Fruit fly (Drosophila melanogaster) whole organism, embryonic: Measurements from ENCODE around the gene CG14269.
A peak's percentile ranks its signal among the peaks of the same experiment; 100 is the strongest.

Experiments
- C15 ChIP-seq: fragments of 200-800 bp; sonication (Bioruptor generic); IDR thresholded peaks from 3 replicates; pipeline ENCODE4 v1.3.6; 2022; ENCODE audit warnings: missing biosample characterization, missing genetic modification characterization
- CG10209 ChIP-seq: fragments of 200-800 bp; sonication (Bioruptor generic); optimal IDR thresholded peaks from 3 replicates; lab custom pipeline; 2017; ENCODE audit warnings: missing biosample characterization, mild to moderate bottlenecking, missing genetic modification characterization, missing genetic modification reagents
- CG10462 ChIP-seq: fragments of 200-800 bp; sonication (Bioruptor generic); optimal IDR thresholded peaks from 2 replicates; lab custom pipeline; 2016; ENCODE audit warnings: missing biosample characterization, missing genetic modification characterization
- CG11398 ChIP-seq: fragments of 200-800 bp; sonication (Bioruptor generic); optimal IDR thresholded peaks from 2 replicates; lab custom pipeline; 2016; ENCODE audit warnings: missing biosample characterization, missing genetic modification characterization
- CG11723 ChIP-seq: fragments of 200-800 bp; sonication (Bioruptor generic); optimal IDR thresholded peaks from 2 replicates; lab custom pipeline; 2017; ENCODE audit warnings: missing biosample characterization, mild to moderate bottlenecking, missing genetic modification characterization
- CG14014 ChIP-seq: fragments of 200-800 bp; sonication (Bioruptor generic); IDR thresholded peaks from 2 replicates; pipeline ENCODE4 v1.3.6; 2022; ENCODE audit warnings: missing biosample characterization, missing genetic modification characterization
- CG15479 ChIP-seq: fragments of 200-800 bp; sonication (Bioruptor generic); optimal IDR thresholded peaks from 3 replicates; lab custom pipeline; 2019; ENCODE audit warnings: missing biosample characterization, mild to moderate bottlenecking, missing genetic modification characterization, moderate library complexity
- CG17912 ChIP-seq: fragments of 200-800 bp; sonication (Bioruptor generic); optimal IDR thresholded peaks from 2 replicates; lab custom pipeline; 2018; ENCODE audit warnings: missing biosample characterization, mild to moderate bottlenecking, missing genetic modification characterization
- CG18764 ChIP-seq: fragments of 200-800 bp; sonication (Bioruptor generic); optimal IDR thresholded peaks from 3 replicates; lab custom pipeline; 2016; ENCODE audit warnings: missing biosample characterization, missing genetic modification characterization
- CG2202 ChIP-seq: fragments of 200-800 bp; sonication (Bioruptor generic); optimal IDR thresholded peaks from 2 replicates; lab custom pipeline; 2018; ENCODE audit warnings: missing biosample characterization, mild to moderate bottlenecking, missing genetic modification characterization
- CG2875 ChIP-seq: fragments of 200-800 bp; sonication (Bioruptor generic); optimal IDR thresholded peaks from 2 replicates; lab custom pipeline; 2017; ENCODE audit warnings: missing biosample characterization, mild to moderate bottlenecking, missing genetic modification characterization, missing genetic modification reagents
- CG32772 ChIP-seq: fragments of 200-800 bp; sonication (Bioruptor generic); IDR thresholded peaks from 2 replicates; pipeline ENCODE4 v1.3.6; 2022; ENCODE audit warnings: missing biosample characterization, missing genetic modification characterization
- CG3726 ChIP-seq: fragments of 200-800 bp; sonication (Bioruptor generic); IDR thresholded peaks from 3 replicates; pipeline ENCODE4, ENCODE4 v1.3.6; 2022; ENCODE audit warnings: missing biosample characterization, missing genetic modification characterization
- CG6254 ChIP-seq: fragments of 200-800 bp; sonication (Bioruptor generic); optimal IDR thresholded peaks from 3 replicates; lab custom pipeline; 2017; ENCODE audit warnings: mild to moderate bottlenecking, missing biosample characterization, missing genetic modification reagents, missing genetic modification characterization
- CG6654 ChIP-seq: fragments of 200-800 bp; sonication (Bioruptor generic); optimal IDR thresholded peaks from 2 replicates; lab custom pipeline; 2017; ENCODE audit warnings: missing biosample characterization, mild to moderate bottlenecking, missing genetic modification characterization
- CG7928 ChIP-seq: fragments of 200-800 bp; sonication (Bioruptor generic); optimal IDR thresholded peaks from 2 replicates; lab custom pipeline; 2017; ENCODE audit warnings: missing biosample characterization, mild to moderate bottlenecking, missing genetic modification characterization
- CG8290 ChIP-seq, 3 experiments: fragments of 200-800 bp; sonication (Bioruptor generic); optimal IDR thresholded peaks; 2 replicates each; lab custom pipeline; 2016 to 2019; ENCODE audit warnings: missing biosample characterization in 3 of 3, missing genetic modification characterization in 3 of 3, mild to moderate bottlenecking in 2 of 3, moderate library complexity in 1 of 3
- CG8765 ChIP-seq: fragments of 200-800 bp; sonication (Bioruptor generic); IDR thresholded peaks from 2 replicates; pipeline ENCODE4 v1.3.6; 2022; ENCODE audit warnings: missing biosample characterization, missing genetic modification characterization
- CG8924 ChIP-seq: fragments of 200-800 bp; optimal IDR thresholded peaks from 3 replicates; lab custom pipeline; 2019; ENCODE audit warnings: missing biosample characterization, mild to moderate bottlenecking, missing genetic modification characterization, moderate library complexity
- Dad ChIP-seq: fragments of 200-800 bp; sonication (Bioruptor generic); optimal IDR thresholded peaks from 3 replicates; lab custom pipeline; 2016; ENCODE audit warnings: missing biosample characterization, missing genetic modification characterization
- Doc2 ChIP-seq: fragments of 200-800 bp; sonication (Bioruptor generic); IDR thresholded peaks from 2 replicates; pipeline ENCODE4 v1.3.6; 2022; ENCODE audit warnings: missing biosample characterization, missing genetic modification characterization
- Dp ChIP-seq: fragments of 200-800 bp; sonication (Bioruptor generic); optimal IDR thresholded peaks from 2 replicates; lab custom pipeline; 2018; ENCODE audit warnings: missing biosample characterization, mild to moderate bottlenecking, missing genetic modification characterization, moderate library complexity
- E2f2 ChIP-seq: fragments of 200-800 bp; sonication (Bioruptor generic); IDR thresholded peaks from 2 replicates; pipeline ENCODE4 v1.3.6; 2022; ENCODE audit warnings: missing biosample characterization, missing genetic modification characterization
- Fer2 ChIP-seq: fragments of 200-800 bp; sonication (Bioruptor generic); optimal IDR thresholded peaks from 2 replicates; lab custom pipeline; 2018; ENCODE audit warnings: missing biosample characterization, mild to moderate bottlenecking, missing genetic modification characterization, moderate library complexity
- Hand ChIP-seq: fragments of 200-800 bp; sonication (Bioruptor generic); optimal IDR thresholded peaks from 2 replicates; lab custom pipeline; 2017; ENCODE audit warnings: mild to moderate bottlenecking, missing biosample characterization, missing genetic modification reagents, missing genetic modification characterization
- HmgZ ChIP-seq: fragments of 200-800 bp; sonication (Bioruptor generic); optimal IDR thresholded peaks from 2 replicates; lab custom pipeline; 2018; ENCODE audit warnings: missing biosample characterization, mild to moderate bottlenecking, missing genetic modification characterization
- NK7.1 ChIP-seq: fragments of 200-800 bp; sonication (Bioruptor generic); optimal IDR thresholded peaks from 3 replicates; lab custom pipeline; 2016; ENCODE audit warnings: missing biosample characterization, missing genetic modification characterization
- Nf-YA ChIP-seq: fragments of 200-800 bp; sonication (Bioruptor generic); IDR thresholded peaks from 2 replicates; pipeline ENCODE4 v1.3.6; 2022; ENCODE audit warnings: missing biosample characterization, missing genetic modification characterization
- Nf-YB ChIP-seq: fragments of 200-800 bp; sonication (Bioruptor generic); optimal IDR thresholded peaks from 3 replicates; lab custom pipeline; 2019; ENCODE audit warnings: missing biosample characterization, mild to moderate bottlenecking, missing genetic modification characterization, moderate library complexity
- Nf-YC ChIP-seq: fragments of 200-800 bp; optimal IDR thresholded peaks from 3 replicates; lab custom pipeline; 2019; ENCODE audit warnings: missing biosample characterization, mild to moderate bottlenecking, missing genetic modification characterization, moderate library complexity
- Oli ChIP-seq: fragments of 200-800 bp; sonication (Bioruptor generic); optimal IDR thresholded peaks from 2 replicates; lab custom pipeline; 2018; ENCODE audit warnings: missing biosample characterization, mild to moderate bottlenecking, missing genetic modification characterization, moderate library complexity
- Ptx1 ChIP-seq: fragments of 200-800 bp; sonication (Bioruptor generic); IDR thresholded peaks from 2 replicates; pipeline ENCODE4 v1.3.6; 2022; ENCODE audit warnings: missing biosample characterization, missing genetic modification characterization
- TFAM ChIP-seq: fragments of 200-800 bp; sonication (Bioruptor generic); optimal IDR thresholded peaks from 2 replicates; lab custom pipeline; 2017; ENCODE audit warnings: missing biosample characterization, missing genetic modification characterization, inconsistent platforms
- ara ChIP-seq: fragments of 200-800 bp; sonication (Bioruptor generic); IDR thresholded peaks from 2 replicates; pipeline ENCODE4 v1.3.6; 2022; ENCODE audit warnings: missing biosample characterization, missing genetic modification characterization
- az2 ChIP-seq: fragments of 200-800 bp; sonication (Bioruptor generic); optimal IDR thresholded peaks from 3 replicates; lab custom pipeline; 2016; ENCODE audit warnings: missing biosample characterization, missing genetic modification characterization
- bowl ChIP-seq: fragments of 200-800 bp; sonication (Bioruptor generic); IDR thresholded peaks from 2 replicates; pipeline ENCODE4 v1.3.6; 2022; ENCODE audit warnings: missing biosample characterization, missing genetic modification characterization
- dati ChIP-seq: fragments of 200-800 bp; sonication (Bioruptor generic); IDR thresholded peaks from 2 replicates; pipeline ENCODE4 v1.3.6; 2022; ENCODE audit warnings: missing biosample characterization, missing genetic modification characterization
- dmrt99B ChIP-seq: fragments of 200-800 bp; sonication (Bioruptor generic); optimal IDR thresholded peaks from 2 replicates; lab custom pipeline; 2018; ENCODE audit warnings: missing biosample characterization, mild to moderate bottlenecking, missing genetic modification characterization, moderate library complexity
- ems ChIP-seq: fragments of 200-800 bp; sonication (Bioruptor generic); optimal IDR thresholded peaks from 3 replicates; lab custom pipeline; 2016; ENCODE audit warnings: missing biosample characterization, missing genetic modification characterization
- fd3F ChIP-seq: fragments of 200-800 bp; sonication (Bioruptor generic); optimal IDR thresholded peaks from 2 replicates; lab custom pipeline; 2018; ENCODE audit warnings: missing biosample characterization, mild to moderate bottlenecking, missing genetic modification characterization, moderate library complexity
- fd64A ChIP-seq: fragments of 200-800 bp; sonication (Bioruptor generic); optimal IDR thresholded peaks from 3 replicates; lab custom pipeline; 2018; ENCODE audit warnings: missing biosample characterization, mild to moderate bottlenecking, missing genetic modification characterization
- mam ChIP-seq: fragments of 200-800 bp; sonication (Bioruptor generic); optimal IDR thresholded peaks from 3 replicates; lab custom pipeline; 2016; ENCODE audit warnings: missing biosample characterization, missing genetic modification characterization
- oc ChIP-seq: fragments of 200-800 bp; sonication (Bioruptor generic); optimal IDR thresholded peaks from 2 replicates; lab custom pipeline; 2018; ENCODE audit warnings: missing biosample characterization, mild to moderate bottlenecking, missing genetic modification characterization, moderate library complexity
- ranshi ChIP-seq: fragments of 200-800 bp; sonication (Bioruptor generic); IDR thresholded peaks from 2 replicates; pipeline ENCODE4 v1.3.6; 2022; ENCODE audit warnings: missing biosample characterization, missing genetic modification characterization
- run ChIP-seq: fragments of 200-800 bp; sonication (Bioruptor generic); optimal IDR thresholded peaks from 3 replicates; lab custom pipeline; 2018; ENCODE audit warnings: missing biosample characterization, mild to moderate bottlenecking, missing genetic modification characterization
- salm ChIP-seq: fragments of 200-800 bp; sonication (Bioruptor generic); optimal IDR thresholded peaks from 2 replicates; lab custom pipeline; 2018; ENCODE audit warnings: missing biosample characterization, mild to moderate bottlenecking, missing genetic modification characterization
- slbo ChIP-seq: fragments of 200-800 bp; sonication (Bioruptor generic); IDR thresholded peaks from 2 replicates; pipeline ENCODE4 v1.3.6; 2022; ENCODE audit warnings: missing biosample characterization, missing genetic modification characterization
- ssp ChIP-seq: fragments of 200-800 bp; sonication (Bioruptor generic); IDR thresholded peaks from 2 replicates; pipeline ENCODE4 v1.3.6; 2022; ENCODE audit warnings: missing biosample characterization, missing genetic modification characterization
- tap ChIP-seq: fragments of 200-800 bp; optimal IDR thresholded peaks from 3 replicates; lab custom pipeline; 2019; ENCODE audit warnings: missing biosample characterization, mild to moderate bottlenecking, missing genetic modification characterization, moderate library complexity
- tup ChIP-seq: fragments of 200-800 bp; sonication (Bioruptor generic); optimal IDR thresholded peaks from 2 replicates; lab custom pipeline; 2016; ENCODE audit warnings: missing biosample characterization, mild to moderate bottlenecking, missing genetic modification characterization, moderate library complexity
- zfh1 ChIP-seq: fragments of 200-800 bp; sonication (Bioruptor generic); IDR thresholded peaks from 3 replicates; pipeline ENCODE4 v1.3.6; 2022; ENCODE audit warnings: missing biosample characterization, missing genetic modification characterization

Gene CG14269

DNA sequence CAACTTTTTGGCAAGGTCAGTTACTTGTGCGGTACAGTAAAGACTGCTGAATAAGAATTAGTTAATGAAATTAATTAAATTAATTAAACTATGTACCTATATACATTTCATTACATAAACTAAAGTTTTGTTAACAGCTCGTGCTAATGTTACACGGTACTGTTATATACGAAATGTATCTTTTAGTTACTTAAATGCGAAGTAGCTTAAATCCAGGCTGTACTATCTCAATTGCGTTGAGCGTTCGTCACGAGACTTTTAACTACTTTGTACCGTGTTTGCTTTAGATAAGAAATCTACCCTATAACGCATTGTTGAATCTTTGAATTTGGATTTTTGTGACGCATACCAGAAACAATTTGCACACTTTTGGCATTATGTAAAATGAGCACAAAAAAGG, 36.3 kb downstream of the CG14269 start (continued):
- TF ChIP-seq Doc2 (no peak), tup (no peak), CG6254 (GFP tag; lab: Kevin White, UChicago) (no peak), CG8290 (GFP tag; optimal IDR thresholded peaks at IDR 0.05; lab: Kevin White, UChicago) (no peak), CG8290 (tag; optimal IDR thresholded peaks at IDR 0.05; lab: Kevin White, UChicago) (no peak), az2 (GFP tag; lab: Kevin White, UChicago) (no peak), slbo (GFP tag; lab: Robert Waterston, UW) (peak; percentile 69), C15 (no peak), CG10462 (GFP tag; lab: Kevin White, UChicago) (no peak), NK7.1 (GFP tag; lab: Kevin White, UChicago) (no peak), Hand (GFP tag; lab: Kevin White, UChicago) (no peak), CG18764 (no peak), Ptx1 (peak; percentile 35; the same call in 1 of the 2 replicates), Fer2 (tag; lab: Kevin White, UChicago) (peak; percentile 37), dati (GFP tag; lab: Robert Waterston, UW) (no peak), CG6654 (GFP tag; lab: Kevin White, UChicago) (no peak), Nf-YB (GFP tag; lab: Kevin White, UChicago) (no peak), CG8924 (tag; lab: Kevin White, UChicago) (no peak), CG10209 (peak; percentile 37), dmrt99B (tag; lab: Kevin White, UChicago) (peak; percentile 31), HmgZ (tag; lab: Kevin White, UChicago) (no peak), CG15479 (GFP tag; lab: Kevin White, UChicago) (no peak), CG7928 (GFP tag; lab: Kevin White, UChicago) (peak; percentile 16), bowl (GFP tag; lab: Robert Waterston, UW) (no peak), zfh1 (GFP tag; lab: Robert Waterston, UW) (no peak), CG3726 (GFP tag; lab: Robert Waterston, UW) (no peak), mam (GFP tag; lab: Kevin White, UChicago) (peak; percentile 44), Dad (GFP tag; lab: Kevin White, UChicago) (no peak), CG8765 (GFP tag; lab: Robert Waterston, UW) (no peak), salm (no peak), oc (no peak), CG2202 (no peak), CG11398 (GFP tag; lab: Kevin White, UChicago) (no peak), E2f2 (GFP tag; lab: Robert Waterston, UW) (0 out of 2 replicates have a peak, but pooled peaks have one; percentile 24), CG32772 (no peak), ssp (GFP tag; lab: Robert Waterston, UW) (no peak), TFAM (GFP tag; lab: Kevin White, UChicago) (no peak), Nf-YA (GFP tag; lab: Robert Waterston, UW) (no peak), fd3F (GFP tag; lab: Kevin White, UChicago) (peak; percentile 46), fd64A (GFP tag; lab: Kevin White, UChicago) (no peak), CG14014 (GFP tag; lab: Robert Waterston, UW) (peak; percentile 50; the same call in 1 of the 2 replicates), CG11723 (GFP tag; lab: Kevin White, UChicago) (no peak), ranshi (GFP tag; lab: Robert Waterston, UW) (0 out of 2 replicates have a peak, but pooled peaks have one; percentile 53), Oli (peak; percentile 8), Nf-YC (tag; lab: Kevin White, UChicago) (no peak), tap (tag; lab: Kevin White, UChicago) (peak; percentile 19), CG17912 (no peak), ems (peak; percentile 2), Dp (GFP tag; lab: Kevin White, UChicago) (no peak), CG2875 (GFP tag; lab: Kevin White, UChicago) (no peak), run (tag; lab: Kevin White, UChicago) (no peak), ara (GFP tag; lab: Robert Waterston, UW) (no peak)
